Fruit fly (Drosophila melanogaster): Measurements from ENCODE around the gene Fim.
A peak's percentile ranks its signal among the peaks of the same experiment; 100 is the strongest.

Gene Fim

DNA sequence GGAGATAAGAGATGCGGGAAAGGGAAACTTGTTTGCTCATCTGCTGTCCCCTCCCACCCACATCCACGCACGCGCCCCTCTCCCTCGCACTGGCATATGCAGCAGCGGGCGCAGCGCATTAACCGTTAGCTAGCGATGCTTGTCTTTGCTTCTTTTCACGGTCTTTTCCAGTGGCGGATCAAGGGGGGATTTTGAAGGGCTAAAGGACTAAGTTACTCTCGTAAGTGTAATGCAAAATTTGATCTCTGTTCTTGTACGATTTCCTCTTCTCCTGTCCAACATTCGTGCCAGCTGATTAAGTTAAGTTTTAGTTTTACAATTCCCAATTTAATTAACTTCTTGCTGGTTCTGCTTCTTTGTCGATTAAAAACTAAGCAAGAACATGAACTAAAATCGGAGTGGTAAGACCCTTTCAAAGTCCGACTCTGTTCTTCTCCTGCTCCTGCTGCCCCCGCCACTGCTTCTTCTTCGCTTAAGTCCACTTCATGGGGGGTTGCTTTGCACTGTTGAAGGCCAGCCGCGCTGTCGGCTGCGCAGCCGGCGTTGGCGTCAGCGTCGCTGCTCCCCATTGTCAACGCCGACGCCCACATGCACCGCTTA lies 1.0 kb downstream of the Fim start (continued):
- TF ChIP-seq Dll (GFP tag; IDR thresholded peaks at IDR 0.05; ENCODE audit: partially characterized antibody) (no peak), Elba2 (GFP tag; optimal IDR thresholded peaks at IDR 0.05) (no peak), MESR4 (GFP tag; optimal IDR thresholded peaks at IDR 0.05) (no peak), Opbp (GFP tag; IDR thresholded peaks at IDR 0.05; ENCODE audit: partially characterized antibody) (no peak), CG13894 (tag; optimal IDR thresholded peaks at IDR 0.05) (no peak), corto (GFP tag; optimal IDR thresholded peaks at IDR 0.05) (no peak), Neu2 (GFP tag; optimal IDR thresholded peaks at IDR 0.05; ENCODE audit: borderline replicate concordance) (no peak), Dip2 (GFP tag; IDR thresholded peaks at IDR 0.05) (no peak), z (GFP tag; IDR thresholded peaks at IDR 0.05) (no peak), lab (GFP tag; optimal IDR thresholded peaks at IDR 0.05) (peak; percentile 78), Pdp1 (GFP tag; optimal IDR thresholded peaks at IDR 0.05) (peak; percentile 57 to 68), CG17385 (GFP tag; optimal IDR thresholded peaks at IDR 0.05) (peak; percentile 71), CG2712 (tag; optimal IDR thresholded peaks at IDR 0.05) (peak; percentile 82), sens-2 (GFP tag; IDR thresholded peaks at IDR 0.05) (peak; percentile 16; the same call in 1 of the 2 replicates), PHDP (tag; optimal IDR thresholded peaks at IDR 0.05) (peak; percentile 12), CG7556 (GFP tag; optimal IDR thresholded peaks at IDR 0.05) (peak; percentile 77), Doc2 (GFP tag; IDR thresholded peaks at IDR 0.05) (no peak), Antp (GFP tag; optimal IDR thresholded peaks at IDR 0.05) (peak; percentile 73), repo (GFP tag; optimal IDR thresholded peaks at IDR 0.05) (peak; percentile 27), CG17328 (GFP tag; IDR thresholded peaks at IDR 0.05) (peak; percentile 38; the same call in 1 of the 2 replicates), gt (GFP tag; IDR thresholded peaks at IDR 0.05) (no peak), grn (GFP tag; optimal IDR thresholded peaks at IDR 0.05) (peak; percentile 36), CG10979 (tag; optimal IDR thresholded peaks at IDR 0.05) (peak; percentile 80), bigmax (GFP tag; optimal IDR thresholded peaks at IDR 0.05) (no peak), ash1 (GFP tag; optimal IDR thresholded peaks at IDR 0.05) (no peak), kay (GFP tag; optimal IDR thresholded peaks at IDR 0.05) (peak; percentile 27), CG1529 (GFP tag; optimal IDR thresholded peaks at IDR 0.05) (peak; percentile 51), Hey (tag; optimal IDR thresholded peaks at IDR 0.05) (no peak), CG6813 (GFP tag; optimal IDR thresholded peaks at IDR 0.05) (peak; percentile 47), fd102C (GFP tag; optimal IDR thresholded peaks at IDR 0.05) (no peak), twi (tag; optimal IDR thresholded peaks at IDR 0.05) (peak; percentile 25), esg (GFP tag; conservative IDR thresholded peaks at IDR 0.05) (peak; percentile 21; the same call in 1 of the 2 replicates), CG13287 (GFP tag; IDR thresholded peaks at IDR 0.05; ENCODE audit: partially characterized antibody) (no peak), klu (GFP tag; IDR thresholded peaks at IDR 0.05) (no peak), CG3995 (GFP tag; optimal IDR thresholded peaks at IDR 0.05) (no peak), Sry-δ (GFP tag; optimal IDR thresholded peaks at IDR 0.05) (no peak), Blimp-1 (GFP tag; optimal IDR thresholded peaks at IDR 0.05) (peak; percentile 74), CG9817 (tag; optimal IDR thresholded peaks at IDR 0.05) (no peak), NK7.1 (GFP tag; optimal IDR thresholded peaks at IDR 0.05) (peak; percentile 27), cg (GFP tag; optimal IDR thresholded peaks at IDR 0.05) (no peak), CG31224 (GFP tag; IDR thresholded peaks at IDR 0.05) (0 out of 2 replicates have a peak, but pooled peaks have one; percentile 31), CG6791 (GFP tag; IDR thresholded peaks at IDR 0.05; ENCODE audit: partially characterized antibody) (no peak), pum (GFP tag; optimal IDR thresholded peaks at IDR 0.05) (peak; percentile 60), CG12942 (GFP tag; optimal IDR thresholded peaks at IDR 0.05) (no peak), HLH3B (GFP tag; IDR thresholded peaks at IDR 0.05) (peak; percentile 34; the same call in 1 of the 2 replicates), fd64A (GFP tag; optimal IDR thresholded peaks at IDR 0.05) (peak; percentile 10), ase (GFP tag; IDR thresholded peaks at IDR 0.05) (no peak), prd (optimal IDR thresholded peaks at IDR 0.05) (no peak), prd (GFP tag; IDR thresholded peaks at IDR 0.05) (peak; percentile 54; the same call in 2 of the 3 replicates), CG17361 (GFP tag; IDR thresholded peaks at IDR 0.05) (peak; percentile 79)

Data from whole organism, embryonic.